Worm (Caenorhabditis elegans) whole organism, early embryonic: ENCODE data around the gene fbxb-104.

Source experiments
- F13C5.2 ChIP-seq: sonication (generic microtip); optimal IDR thresholded peaks from 2 replicates; lab custom pipeline; 2017; ENCODE audit warnings: mild to moderate bottlenecking, missing genetic modification characterization, inconsistent platforms, missing compliant biosample characterization
- aly-1 ChIP-seq: sonication (generic microtip); optimal IDR thresholded peaks from 2 replicates; lab custom pipeline; 2016; ENCODE audit warnings: missing genetic modification characterization, missing compliant biosample characterization
- ets-7 ChIP-seq: sonication (generic microtip); optimal IDR thresholded peaks from 2 replicates; lab custom pipeline; 2016; ENCODE audit warnings: missing genotype, missing genetic modification characterization, missing compliant biosample characterization
- hnd-1 ChIP-seq: sonication (generic microtip); optimal IDR thresholded peaks from 2 replicates; lab custom pipeline; 2016; ENCODE audit warnings: missing genetic modification characterization, missing compliant biosample characterization
- scrt-1 ChIP-seq: fragments of 200-800 bp; sonication (Bioruptor generic); IDR thresholded peaks from 2 replicates; pipeline ENCODE4 v1.3.6; 2022; ENCODE audit warnings: missing genetic modification characterization, missing compliant biosample characterization
- sea-1 ChIP-seq: fragments of 200-800 bp; sonication (Bioruptor generic); conservative IDR thresholded peaks from 2 replicates; pipeline ENCODE4 v1.3.6; 2022; ENCODE audit warnings: missing genetic modification characterization, missing compliant biosample characterization

ce11 chrII:3482231-3482630 lies 5.2 kb upstream of the fbxb-104 start, which contains the start of gene smu-2:
- TF ChIP-seq aly-1 (tag; lab: Kevin White, UChicago), result no peak
- no peak for TF ChIP-seq ets-7 (tag; lab: Kevin White, UChicago)
- TF ChIP-seq hnd-1 (tag; lab: Kevin White, UChicago), result no peak
- TF ChIP-seq F13C5.2 (tag; lab: Kevin White, UChicago), result no peak
- 0 out of 2 replicates have a peak, but pooled peaks have one; percentile 6 for TF ChIP-seq sea-1 (GFP tag; lab: Robert Waterston, UW)
- no peak for TF ChIP-seq scrt-1
